Worm (Caenorhabditis elegans) whole organism, L1 larva: ENCODE data around the gene F19C6.5.
A peak's percentile ranks its signal among the peaks of the same experiment; 100 is the strongest.

ENCODE experiments used
- ceh-82 ChIP-seq, 3 experiments: fragments of 150-350 bp in 1 of 3; sonication (generic microtip) in 2 of 3; optimal IDR thresholded peaks; 2 replicates each; lab custom pipeline; 2014 to 2017; ENCODE audit warnings: missing biosample characterization in 3 of 3, missing genetic modification characterization in 3 of 3
- ceh-90 ChIP-seq: sonication (generic microtip); optimal IDR thresholded peaks from 2 replicates; lab custom pipeline; 2016; ENCODE audit warnings: missing genetic modification characterization, missing compliant biosample characterization
- dsc-1 ChIP-seq: sonication (generic microtip); optimal IDR thresholded peaks from 2 replicates; lab custom pipeline; 2016; ENCODE audit warnings: mild to moderate bottlenecking, missing genetic modification characterization, missing compliant biosample characterization
- efl-1 ChIP-seq, 4 experiments: fragments of 150-350 bp; optimal IDR thresholded peaks in 3 of 4; peaks in 1 of 4; 1 replicate in 1 of 4; 2 replicates in 3 of 4; lab custom pipeline; 2014; ENCODE audit warnings: missing biosample characterization in 2 of 4, missing genetic modification characterization in 2 of 4, missing genetic modification reagents in 2 of 4
- egl-13 ChIP-seq: sonication (generic microtip); optimal IDR thresholded peaks from 2 replicates; lab custom pipeline; 2016; ENCODE audit warnings: missing genotype, missing genetic modification reagents, missing genetic modification characterization, missing compliant biosample characterization
- fkh-10 ChIP-seq: sonication (generic microtip); optimal IDR thresholded peaks from 2 replicates; lab custom pipeline; 2017; ENCODE audit warnings: missing biosample characterization, missing genetic modification reagents, missing genetic modification characterization
- fkh-8 ChIP-seq: sonication (generic microtip); optimal IDR thresholded peaks from 2 replicates; lab custom pipeline; 2016; ENCODE audit warnings: mild to moderate bottlenecking, missing genetic modification characterization, missing compliant biosample characterization
- fos-1 ChIP-seq: fragments of 150-350 bp; optimal IDR thresholded peaks from 2 replicates; lab custom pipeline; 2014; ENCODE audit warnings: missing biosample characterization, missing genetic modification characterization
- grh-1 ChIP-seq: fragments of 200-800 bp; sonication (Bioruptor generic); IDR thresholded peaks from 2 replicates; pipeline ENCODE4 v1.3.6; 2022; ENCODE audit warnings: missing genetic modification reagents, missing genetic modification characterization, missing compliant biosample characterization
- hlh-17 ChIP-seq: fragments of 200-800 bp; sonication (Bioruptor generic); optimal IDR thresholded peaks from 2 replicates; lab custom pipeline; 2018; ENCODE audit warnings: missing genetic modification characterization, mild to moderate bottlenecking, missing compliant biosample characterization, moderate library complexity, borderline replicate concordance
- irx-1 ChIP-seq: sonication (generic microtip); optimal IDR thresholded peaks from 2 replicates; lab custom pipeline; 2016; ENCODE audit warnings: missing genetic modification characterization, missing compliant biosample characterization
- isw-1 ChIP-seq: fragments of 200-800 bp; sonication (Bioruptor generic); IDR thresholded peaks from 2 replicates; pipeline ENCODE4 v1.3.6; 2022; ENCODE audit warnings: missing genetic modification characterization, missing compliant biosample characterization
- jun-1 ChIP-seq: fragments of 150-350 bp; optimal IDR thresholded peaks from 2 replicates; lab custom pipeline; 2014; ENCODE audit warnings: missing biosample characterization, missing genetic modification reagents, missing genetic modification characterization
- lin-13 ChIP-seq: fragments of 150-350 bp; optimal IDR thresholded peaks from 2 replicates; lab custom pipeline; 2014; ENCODE audit warnings: missing biosample characterization, missing genetic modification reagents, missing genetic modification characterization
- lin-14 ChIP-seq: fragments of 200-800 bp; sonication (Bioruptor generic); optimal IDR thresholded peaks from 2 replicates; lab custom pipeline; 2018; ENCODE audit warnings: mild to moderate bottlenecking, missing genetic modification characterization, moderate library complexity, missing compliant biosample characterization
- lin-15B ChIP-seq: fragments of 150-350 bp; sonication (generic microtip); optimal IDR thresholded peaks from 3 replicates; lab custom pipeline; 2014; ENCODE audit warnings: missing biosample characterization, missing genetic modification characterization
- lin-35 ChIP-seq, 2 experiments: fragments of 150-350 bp; optimal IDR thresholded peaks; 2 replicates each; lab custom pipeline; 2014; ENCODE audit warnings: missing biosample characterization in 2 of 2, missing genetic modification characterization in 2 of 2, missing genetic modification reagents in 2 of 2
- lsy-2 ChIP-seq, 2 experiments: fragments of 150-350 bp; optimal IDR thresholded peaks; 2 replicates each; lab custom pipeline; 2014; ENCODE audit warnings: missing biosample characterization in 2 of 2, missing genetic modification characterization in 2 of 2
- mef-2 ChIP-seq: fragments of 150-350 bp; optimal IDR thresholded peaks from 2 replicates; lab custom pipeline; 2014; ENCODE audit warnings: missing biosample characterization, missing genetic modification characterization
- mep-1 ChIP-seq: fragments of 150-350 bp; optimal IDR thresholded peaks from 2 replicates; lab custom pipeline; 2014; ENCODE audit warnings: missing biosample characterization, missing genetic modification characterization
- nhr-12 ChIP-seq: sonication (generic microtip); optimal IDR thresholded peaks from 2 replicates; lab custom pipeline; 2017; ENCODE audit warnings: missing biosample characterization, missing genetic modification characterization
- nhr-28 ChIP-seq: fragments of 150-350 bp; optimal IDR thresholded peaks from 2 replicates; lab custom pipeline; 2014; ENCODE audit warnings: missing biosample characterization, missing genetic modification characterization
- nhr-47 ChIP-seq: sonication (generic microtip); optimal IDR thresholded peaks from 2 replicates; lab custom pipeline; 2016; ENCODE audit warnings: mild to moderate bottlenecking, missing genetic modification characterization, moderate library complexity, missing compliant biosample characterization
- nhr-90 ChIP-seq: sonication (generic microtip); optimal IDR thresholded peaks from 2 replicates; lab custom pipeline; 2016; ENCODE audit warnings: mild to moderate bottlenecking, missing genetic modification characterization, missing compliant biosample characterization; ENCODE audit not compliant: poor library complexity
- rnt-1 ChIP-seq: sonication (generic microtip); optimal IDR thresholded peaks from 2 replicates; lab custom pipeline; 2016; ENCODE audit warnings: mild to moderate bottlenecking, missing genetic modification characterization, moderate library complexity, missing compliant biosample characterization
- snu-23 ChIP-seq: sonication (generic microtip); optimal IDR thresholded peaks from 2 replicates; lab custom pipeline; 2016; ENCODE audit warnings: missing genetic modification characterization, missing compliant biosample characterization
- sup-37 ChIP-seq: fragments of 200-800 bp; sonication (Bioruptor generic); optimal IDR thresholded peaks from 2 replicates; lab custom pipeline; 2018; ENCODE audit warnings: mild to moderate bottlenecking, missing genetic modification characterization, missing compliant biosample characterization
- tbx-2 ChIP-seq: sonication (generic microtip); optimal IDR thresholded peaks from 2 replicates; lab custom pipeline; 2016; ENCODE audit warnings: missing genetic modification characterization, missing compliant biosample characterization
- unc-30 ChIP-seq: sonication (generic microtip); optimal IDR thresholded peaks from 2 replicates; lab custom pipeline; 2017; ENCODE audit warnings: missing biosample characterization, missing genetic modification characterization
- zip-4 ChIP-seq: fragments of 200-800 bp; sonication (Bioruptor generic); optimal IDR thresholded peaks from 2 replicates; lab custom pipeline; 2018; ENCODE audit warnings: mild to moderate bottlenecking, missing genetic modification characterization, moderate library complexity, missing compliant biosample characterization
- ztf-11 ChIP-seq, 2 experiments: sonication (generic microtip); optimal IDR thresholded peaks; 2 replicates each; lab custom pipeline; 2016 to 2017; ENCODE audit warnings: missing genetic modification characterization in 2 of 2, missing biosample characterization in 1 of 2, missing compliant biosample characterization in 1 of 2

Gene F19C6.5

DNA sequence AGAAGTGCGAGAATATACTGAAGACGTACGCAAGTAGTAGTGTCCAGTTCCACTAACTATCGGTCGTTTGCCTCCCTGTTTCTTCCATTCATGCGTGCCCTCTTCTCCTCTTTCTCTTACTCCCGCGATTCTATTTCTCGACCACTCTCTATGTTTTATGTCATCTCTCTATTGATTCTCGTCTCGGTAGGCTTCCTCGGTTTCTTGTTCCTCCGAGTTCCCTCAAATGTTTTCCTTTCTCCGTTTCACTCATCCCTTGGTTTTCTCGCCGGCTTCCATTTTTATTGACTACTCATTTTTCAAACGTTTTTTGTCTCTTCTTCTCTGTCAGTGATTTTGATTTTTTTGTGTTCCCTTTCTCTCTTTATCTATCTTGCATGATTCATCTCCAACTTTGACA lies 41.6 kb upstream of the F19C6.5 start (continued):
- TF ChIP-seq tbx-2 (tag; lab: Kevin White, UChicago) (peak; percentile 4), dsc-1 (tag; lab: Kevin White, UChicago) (peak; percentile 6), snu-23 (GFP tag; lab: Kevin White, UChicago) (peak; percentile 74), nhr-90 (tag; lab: Kevin White, UChicago) (peak; percentile 26), fkh-8 (peak; percentile 50), fos-1 (peak; percentile 23), grh-1 (GFP tag; lab: Robert Waterston, UW) (no peak)

DNA sequence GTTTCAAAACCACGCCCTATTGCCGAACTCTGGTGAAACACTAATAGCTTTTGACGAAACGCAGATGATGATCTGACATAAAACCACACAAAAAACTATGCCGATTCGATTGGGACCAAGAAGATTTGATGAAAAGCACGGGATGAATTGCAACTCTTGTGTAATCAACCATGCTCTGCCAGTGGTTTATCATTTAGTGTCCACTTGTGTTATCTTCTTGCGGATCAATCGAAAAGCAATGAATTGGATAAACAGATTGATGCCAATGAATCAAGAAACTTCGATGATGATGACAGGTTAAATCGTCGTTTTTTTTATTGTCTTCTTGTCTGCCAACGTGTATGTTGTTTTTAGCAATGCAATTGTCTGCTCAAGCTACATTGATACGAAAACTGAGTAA lies 37.3 kb upstream of the F19C6.5 start, which contains the start of gene F42G10.1:
F42G10.1 (minus strand) TSS at position 151 of the 400 bp plus-strand sequence.
- TF ChIP-seq mep-1 (no peak), rnt-1 (peak; percentile 5), lin-14 (GFP tag; lab: Kevin White, UChicago) (peak; percentile 25)

DNA sequence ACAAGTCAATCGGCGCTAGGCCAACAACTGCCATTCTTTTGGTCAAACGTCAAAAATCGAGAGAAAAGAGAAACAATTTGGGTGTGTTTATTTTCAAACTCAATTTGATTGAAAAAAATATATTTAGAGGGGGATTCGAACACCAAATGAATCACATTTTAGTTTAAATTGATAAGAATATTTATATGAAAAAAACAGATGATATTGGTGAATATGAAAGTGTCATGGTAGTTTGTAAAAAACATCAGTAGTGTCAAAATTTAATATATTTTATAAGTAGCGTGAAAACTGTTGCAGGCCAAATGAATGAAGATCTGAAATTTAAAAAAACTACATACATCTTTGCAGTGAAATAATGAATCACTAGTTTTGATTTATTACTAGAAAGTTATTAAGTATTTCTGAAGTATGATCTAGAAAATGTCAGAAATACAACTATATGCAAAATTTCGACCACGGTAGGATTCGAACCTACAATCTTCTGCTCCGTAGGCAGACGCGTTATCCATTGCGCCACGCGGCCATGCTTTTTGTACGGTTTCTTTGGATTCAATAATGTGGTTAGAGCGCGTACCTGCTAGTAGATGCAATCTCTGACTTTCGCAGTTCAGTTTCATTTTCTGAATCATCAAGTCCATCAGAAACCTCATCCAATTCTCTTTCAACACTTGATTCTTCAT lies 33.4 kb upstream of the F19C6.5 start, which contains the start of gene F19C6.4:
F19C6.4 (minus strand) TSS at position 51 of the 680 bp plus-strand sequence.
- no peak for TF ChIP-seq mef-2 (tag; lab: Kevin White, UChicago)
- no peak for TF ChIP-seq hlh-17
- no peak for TF ChIP-seq sup-37 (GFP tag; lab: Kevin White, UChicago)
- no peak for TF ChIP-seq nhr-47 (tag; lab: Kevin White, UChicago)
- TF ChIP-seq nhr-12 = no peak
- no peak for TF ChIP-seq nhr-90 (tag; lab: Kevin White, UChicago)
- TF ChIP-seq nhr-28 = no peak
- no peak for TF ChIP-seq ceh-82 (tag; optimal IDR thresholded peaks at IDR 0.05; lab: Kevin White, UChicago)
- no peak for TF ChIP-seq fkh-8
- no peak for TF ChIP-seq egl-13
- no peak for TF ChIP-seq isw-1
- TF ChIP-seq lin-35 (GFP tag; optimal IDR thresholded peaks at IDR 0.05; lab: Kevin White, UChicago) = no peak
- TF ChIP-seq mep-1 = no peak
- no peak for TF ChIP-seq efl-1 (optimal IDR thresholded peaks at IDR 0.05; lab: Kevin White, UChicago)
- no peak for TF ChIP-seq efl-1 (GFP tag; optimal IDR thresholded peaks at IDR 0.05 in 1 of 2; lab: Kevin White, UChicago)
- TF ChIP-seq dsc-1 (tag; lab: Kevin White, UChicago) = no peak
- TF ChIP-seq jun-1 (tag; lab: Kevin White, UChicago) = no peak

DNA sequence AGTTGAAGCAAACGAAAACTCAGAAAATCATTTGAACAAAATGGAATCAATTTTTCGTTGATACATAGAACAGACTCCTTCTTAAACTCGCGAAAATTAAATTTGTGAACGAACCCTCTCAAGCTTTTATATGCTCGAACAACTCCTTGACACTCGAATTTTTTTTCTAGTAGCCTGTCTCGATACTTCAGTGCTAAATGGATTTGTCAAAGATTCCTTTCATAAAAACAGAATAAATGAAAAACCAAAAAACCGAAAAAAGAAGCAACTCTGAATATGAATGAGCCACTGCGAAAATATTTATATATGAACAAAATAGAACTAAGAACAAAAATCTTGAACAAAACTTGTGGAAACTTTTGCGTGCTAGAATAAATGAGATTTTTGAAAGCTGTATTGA lies 25.2 kb upstream of the F19C6.5 start:
- peak; percentile 73 for TF ChIP-seq fkh-10 (GFP tag; lab: Kevin White, UChicago)
- TF ChIP-seq unc-30 (tag; lab: Kevin White, UChicago) = no peak

DNA sequence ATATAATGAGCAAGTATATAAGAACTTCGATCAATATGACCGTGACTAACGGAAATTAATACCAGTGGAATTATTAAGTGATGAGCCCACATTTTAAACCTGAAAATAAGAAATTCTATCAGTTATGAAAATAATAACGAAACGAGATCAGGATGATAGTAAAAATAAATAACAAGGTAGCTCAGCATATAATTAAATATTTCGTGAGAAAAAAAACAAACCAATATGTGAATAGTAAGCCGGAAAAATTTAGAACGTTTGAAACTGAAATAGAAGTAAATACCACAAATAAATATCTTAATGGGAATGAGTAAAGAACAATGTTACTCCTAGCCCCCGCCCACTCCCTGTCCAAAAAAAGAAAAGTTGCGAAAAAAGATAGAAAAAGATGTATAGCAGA lies 23.9 kb upstream of the F19C6.5 start, which contains the start of gene F19C6.3:
F19C6.3 (minus strand) TSS at position 101 of the 400 bp plus-strand sequence.
- no peak for TF ChIP-seq efl-1 (optimal IDR thresholded peaks at IDR 0.05; lab: Kevin White, UChicago)
- peak in 1 of 2 experiments; percentile 19 for TF ChIP-seq efl-1 (GFP tag; optimal IDR thresholded peaks at IDR 0.05 in 1 of 2; lab: Kevin White, UChicago)
- TF ChIP-seq zip-4 (GFP tag; lab: Kevin White, UChicago) = no peak

DNA sequence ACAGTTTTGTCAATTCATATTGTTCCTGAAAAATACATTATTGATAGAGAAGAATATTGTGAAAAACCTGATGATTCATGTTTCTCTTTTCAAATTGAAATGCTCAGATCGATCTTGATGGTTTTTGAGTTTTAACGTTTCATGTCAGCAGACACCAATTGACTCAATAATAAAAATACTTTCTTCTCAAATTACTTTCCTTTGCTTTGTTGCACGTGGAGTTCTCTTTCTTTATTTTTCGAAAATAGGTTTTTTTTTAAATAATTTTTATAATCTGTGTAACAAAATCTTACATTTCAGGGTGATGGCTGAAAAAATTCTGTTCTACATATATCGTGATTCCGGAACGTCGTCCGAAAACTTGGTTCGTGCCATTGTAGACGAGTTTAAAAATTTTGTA lies 15.9 kb upstream of the F19C6.5 start, which contains the start of gene F19C6.2:
F19C6.2 (plus strand) TSS at position 301 of the 400 bp plus-strand sequence.
- TF ChIP-seq ceh-90 = no peak
- TF ChIP-seq lin-13 = no peak
- no peak for TF ChIP-seq lin-15B
- TF ChIP-seq lsy-2 (tag; optimal IDR thresholded peaks at IDR 0.05; lab: Kevin White, UChicago) = no peak
- TF ChIP-seq nhr-28 = no peak
- no peak for TF ChIP-seq rnt-1
- no peak for TF ChIP-seq zip-4 (GFP tag; lab: Kevin White, UChicago)
- TF ChIP-seq ztf-11 (tag; optimal IDR thresholded peaks at IDR 0.05; lab: Kevin White, UChicago) = no peak
- no peak for TF ChIP-seq irx-1 (tag; lab: Kevin White, UChicago)
- TF ChIP-seq sup-37 (GFP tag; lab: Kevin White, UChicago) = no peak
